Fruit fly (Drosophila melanogaster) whole organism, pupa: Measurements from ENCODE around the gene inaE.

Experiments used
- CG32121 ChIP-seq: fragments of 200-800 bp; sonication (Bioruptor generic); IDR thresholded peaks from 2 replicates; pipeline ENCODE4 v1.3.6; 2022; ENCODE audit warnings: missing biosample characterization, missing genetic modification characterization
- fd96Ca ChIP-seq: fragments of 200-800 bp; sonication (Bioruptor generic); IDR thresholded peaks from 3 replicates; pipeline ENCODE4 v1.3.6; 2022; ENCODE audit warnings: missing biosample characterization, missing genetic modification characterization
- gl ChIP-seq: fragments of 200-800 bp; sonication (Bioruptor generic); optimal IDR thresholded peaks from 2 replicates; lab custom pipeline; 2018; ENCODE audit warnings: missing biosample characterization, mild to moderate bottlenecking, missing genetic modification characterization

DNA sequence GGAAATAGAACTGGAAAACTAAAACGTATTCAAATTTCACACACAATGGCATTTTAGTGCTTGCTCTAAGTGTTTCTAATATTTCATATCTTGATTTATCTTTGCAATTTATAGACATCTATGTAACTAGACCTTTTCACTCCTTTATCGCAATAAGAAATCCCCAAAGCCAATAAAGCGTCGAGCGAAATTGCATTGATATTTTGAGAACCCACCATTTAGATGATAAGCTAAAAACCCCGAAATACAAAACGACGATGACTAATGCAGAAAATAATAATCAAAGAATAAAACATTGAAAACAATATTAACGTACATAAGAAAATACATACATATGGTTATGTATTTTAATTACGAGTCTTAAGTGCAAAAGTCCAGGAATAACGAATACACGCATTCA is 4.9 kb upstream of the inaE start:
- TF ChIP-seq gl (tag; lab: Kevin White, UChicago): no peak
- no peak for TF ChIP-seq fd96Ca (GFP tag; lab: Robert Waterston, UW)
- TF ChIP-seq CG32121: no peak
